Fruit fly (Drosophila melanogaster): ENCODE results near the gene RhoGAP5A.
A peak's percentile ranks its signal among the peaks of the same experiment; 100 is the strongest.

DNA sequence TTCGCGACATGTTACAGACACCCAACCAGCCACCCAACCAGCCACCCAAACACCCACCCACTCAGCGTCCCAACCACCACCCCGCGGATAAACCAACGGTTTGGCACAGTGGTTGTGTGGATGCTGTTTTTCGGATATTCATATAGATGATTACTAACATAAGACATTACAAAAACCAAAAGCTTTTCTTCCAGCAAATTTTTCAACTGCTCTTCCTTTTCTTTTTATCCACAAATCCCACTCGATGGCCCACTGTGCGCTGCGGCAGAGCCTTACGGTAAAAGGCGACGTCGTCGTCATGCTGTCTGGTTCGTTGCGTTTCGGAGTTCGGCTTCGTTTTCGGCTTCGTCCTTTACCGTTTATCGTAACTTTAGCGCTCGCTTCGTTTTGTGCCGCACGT, 20.0 kb upstream of the RhoGAP5A start:
- TF ChIP-seq EcR (GFP tag; optimal IDR thresholded peaks at IDR 0.05) (no peak), Pif1B (GFP tag; optimal IDR thresholded peaks at IDR 0.05) (peak; percentile 26), CG34367 (tag; optimal IDR thresholded peaks at IDR 0.05) (peak; percentile 15), CG8301 (tag; optimal IDR thresholded peaks at IDR 0.05) (peak; percentile 25), CG14655 (GFP tag; optimal IDR thresholded peaks at IDR 0.05) (peak; percentile 36), CG13204 (GFP tag; optimal IDR thresholded peaks at IDR 0.05) (no peak), CG15710 (tag; optimal IDR thresholded peaks at IDR 0.05) (peak; percentile 40), CG32121 (GFP tag; IDR thresholded peaks at IDR 0.05) (peak; percentile 34; the same call in 1 of the 2 replicates), CG4496 (GFP tag; IDR thresholded peaks at IDR 0.05) (peak; percentile 84), CG17806 (tag; optimal IDR thresholded peaks at IDR 0.05) (no peak), CG12605 (GFP tag; IDR thresholded peaks at IDR 0.05) (peak; percentile 32; the same call in 1 of the 2 replicates), CG9948 (tag; optimal IDR thresholded peaks at IDR 0.05) (no peak), Snoo (tag; optimal IDR thresholded peaks at IDR 0.05) (no peak), CG8159 (tag; optimal IDR thresholded peaks at IDR 0.05) (peak; percentile 30)

All from whole organism, pupa.